Fruit fly (Drosophila melanogaster): ENCODE data around the gene CG10859.

DNA sequence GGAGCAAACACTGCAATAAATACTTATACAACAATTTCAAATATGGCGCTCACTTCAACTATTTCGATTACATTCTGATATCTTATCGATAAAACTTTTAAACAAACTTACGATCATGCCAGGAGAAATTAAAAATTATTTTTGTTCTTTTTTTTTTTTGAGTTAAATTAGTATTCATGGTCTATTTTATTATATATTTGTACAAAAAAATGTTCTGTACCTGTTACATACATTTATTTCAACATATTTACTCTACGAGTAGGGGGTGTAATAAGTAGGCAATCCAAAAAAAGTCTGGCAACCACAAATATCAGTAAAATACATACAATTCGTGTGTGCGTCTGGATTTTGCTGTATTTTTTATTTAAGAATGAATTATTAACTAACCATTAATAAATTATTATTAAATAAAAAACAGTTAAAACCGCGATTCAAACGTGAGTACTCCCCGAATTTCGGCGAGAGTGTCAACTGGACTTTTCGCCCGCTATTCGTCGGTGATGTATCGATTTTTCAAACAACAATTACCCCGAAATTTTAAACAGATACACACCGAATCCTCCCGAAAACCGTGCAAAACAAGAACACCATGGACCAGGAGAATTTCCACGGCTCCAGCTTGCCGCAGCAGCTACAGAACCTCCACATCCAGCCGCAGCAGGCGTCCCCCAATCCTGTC is 16.0 kb downstream of the CG10859 start, which contains the start of gene loqs:
- TF ChIP-seq EcR (GFP tag; optimal IDR thresholded peaks at IDR 0.05): no peak
- TF ChIP-seq CG34367 (tag; optimal IDR thresholded peaks at IDR 0.05): no peak
- TF ChIP-seq CG9948 (tag; optimal IDR thresholded peaks at IDR 0.05): no peak

All from whole organism, pupa.